Worm (Caenorhabditis elegans): ENCODE data around the gene spl-1.

spl-1 gene

DNA sequence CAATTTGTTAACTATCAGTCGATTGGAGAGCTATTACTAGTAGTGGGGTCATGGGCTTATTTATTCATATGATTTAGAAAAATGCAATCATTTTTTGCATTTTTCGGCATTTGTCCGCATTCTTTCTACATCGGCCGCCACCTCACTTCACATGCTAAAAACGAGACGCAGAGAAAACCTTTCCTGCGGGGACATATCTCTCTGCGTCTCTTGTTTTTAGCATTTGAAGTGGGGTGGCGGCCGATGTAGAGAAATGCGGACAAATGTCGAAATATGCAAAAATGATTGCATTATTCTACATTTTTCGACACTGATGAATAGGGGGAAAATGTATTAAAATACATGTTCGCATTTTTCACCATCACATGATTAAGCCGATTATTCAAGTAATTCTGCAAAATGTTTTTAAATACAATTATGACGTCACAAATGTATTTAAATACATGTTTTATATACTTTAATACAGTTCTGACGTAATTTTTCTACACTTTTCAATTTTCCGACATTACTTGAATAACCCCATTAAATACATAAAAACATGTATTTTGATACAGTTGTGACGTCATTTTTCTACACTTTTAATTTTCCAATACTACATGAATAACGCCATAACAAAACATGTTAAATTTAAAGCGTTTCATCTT is 10.7 kb downstream of the spl-1 start (continued):
- no peak for TF ChIP-seq xbp-1 (tag; optimal IDR thresholded peaks at IDR 0.05)
- TF ChIP-seq lir-3 (tag; optimal IDR thresholded peaks at IDR 0.05; ENCODE audit: poor library complexity) = no peak
- no peak for TF ChIP-seq hlh-4 (tag; optimal IDR thresholded peaks at IDR 0.05)
- TF ChIP-seq lin-39 (tag; optimal IDR thresholded peaks at IDR 0.05) = no peak
- TF ChIP-seq nhr-85 (tag) = peak; percentile 27
- TF ChIP-seq ceh-63 (GFP tag; optimal IDR thresholded peaks at IDR 0.05) = no peak
- no peak for TF ChIP-seq ceh-90 (tag; optimal IDR thresholded peaks at IDR 0.05)
- no peak for TF ChIP-seq lin-14 (GFP tag; optimal IDR thresholded peaks at IDR 0.05)
- no peak for TF ChIP-seq ets-5 (GFP tag; IDR thresholded peaks at IDR 0.05)
- no peak for TF ChIP-seq tlp-1 (tag; optimal IDR thresholded peaks at IDR 0.05)
- no peak for TF ChIP-seq irx-1 (tag; optimal IDR thresholded peaks at IDR 0.05)
- no peak for TF ChIP-seq unc-62 (GFP tag; optimal IDR thresholded peaks at IDR 0.05)
- TF ChIP-seq fos-1 (tag; optimal IDR thresholded peaks at IDR 0.05) = no peak
- TF ChIP-seq C16A3.4 (tag; optimal IDR thresholded peaks at IDR 0.05) = no peak
- no peak for TF ChIP-seq hpl-2 (GFP tag; optimal IDR thresholded peaks at IDR 0.05)
- no peak for TF ChIP-seq nhr-20 (tag; optimal IDR thresholded peaks at IDR 0.05)
- no peak for TF ChIP-seq ces-1 (GFP tag; optimal IDR thresholded peaks at IDR 0.05)
- no peak for TF ChIP-seq mef-2 (tag; optimal IDR thresholded peaks at IDR 0.05)
- TF ChIP-seq sox-4 (tag; optimal IDR thresholded peaks at IDR 0.05) = no peak
- TF ChIP-seq nhr-237 (tag; optimal IDR thresholded peaks at IDR 0.05) = no peak
- TF ChIP-seq tbx-2 (tag; optimal IDR thresholded peaks at IDR 0.05) = no peak
- no peak for TF ChIP-seq egl-13 (tag; optimal IDR thresholded peaks at IDR 0.05)
- TF ChIP-seq pqm-1 (tag; optimal IDR thresholded peaks at IDR 0.05) = no peak
- TF ChIP-seq ama-1 (optimal IDR thresholded peaks at IDR 0.05) = no peak
- peak in 1 of 3 experiments; percentile 25 for TF ChIP-seq dpl-1 (GFP tag; optimal IDR thresholded peaks at IDR 0.05)
- no peak for TF ChIP-seq efl-3 (GFP tag; optimal IDR thresholded peaks at IDR 0.05)
- no peak for TF ChIP-seq lin-13 (GFP tag; optimal IDR thresholded peaks at IDR 0.05)
- TF ChIP-seq fkh-8 (tag; optimal IDR thresholded peaks at IDR 0.05) = no peak
- TF ChIP-seq unc-130 (tag; optimal IDR thresholded peaks at IDR 0.05) = no peak
- no peak for TF ChIP-seq skn-1 (tag; optimal IDR thresholded peaks at IDR 0.05)
- no peak for TF ChIP-seq Y116A8C.19 (tag; optimal IDR thresholded peaks at IDR 0.05; ENCODE audit: borderline replicate concordance)
- TF ChIP-seq lin-15B (tag; optimal IDR thresholded peaks at IDR 0.05) = no peak
- TF ChIP-seq nhr-11 (tag; optimal IDR thresholded peaks at IDR 0.05) = no peak
- TF ChIP-seq swsn-7 (tag; optimal IDR thresholded peaks at IDR 0.05) = peak; percentile 3

DNA sequence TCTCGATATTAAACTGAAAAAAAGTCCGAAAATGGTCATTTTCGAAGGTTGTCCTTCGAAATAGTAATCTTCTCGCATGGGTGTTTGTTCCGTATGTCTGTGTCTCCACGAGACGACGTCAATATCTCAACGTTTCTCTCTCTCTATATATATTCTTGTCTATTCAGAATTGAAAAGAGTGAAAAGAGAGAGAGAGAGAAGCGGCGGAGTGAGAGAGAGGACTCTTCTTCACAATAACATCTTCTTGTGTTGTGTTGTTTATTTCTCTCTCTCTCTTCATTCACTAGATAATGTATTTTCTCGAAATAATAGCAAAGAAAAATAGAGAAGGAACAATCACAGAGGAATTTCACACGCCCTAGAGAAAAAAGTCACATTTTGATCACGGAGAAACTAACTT is 16.6 kb downstream of the spl-1 start:
- TF ChIP-seq dsc-1 (tag; optimal IDR thresholded peaks at IDR 0.05) (no peak), nhr-19 (GFP tag; conservative IDR thresholded peaks at IDR 0.05) (no peak), ceh-8 (GFP tag; optimal IDR thresholded peaks at IDR 0.05) (no peak), isw-1 (GFP tag; IDR thresholded peaks at IDR 0.05) (peak; percentile 4; the same call in 1 of the 2 replicates), nhr-71 (tag; optimal IDR thresholded peaks at IDR 0.05) (peak; percentile 53), nhr-77 (tag; optimal IDR thresholded peaks at IDR 0.05) (no peak), aha-1 (tag; optimal IDR thresholded peaks at IDR 0.05) (no peak), skn-1 (tag; optimal IDR thresholded peaks at IDR 0.05) (no peak), swsn-7 (tag; optimal IDR thresholded peaks at IDR 0.05) (peak; percentile 28), nhr-237 (tag; optimal IDR thresholded peaks at IDR 0.05) (no peak), egl-27 (tag; optimal IDR thresholded peaks at IDR 0.05) (no peak), lin-14 (GFP tag; optimal IDR thresholded peaks at IDR 0.05) (peak; percentile 88), ceh-63 (GFP tag; optimal IDR thresholded peaks at IDR 0.05) (no peak), nhr-85 (tag) (peak; percentile 31), hlh-4 (tag; optimal IDR thresholded peaks at IDR 0.05) (no peak), pqm-1 (tag; optimal IDR thresholded peaks at IDR 0.05) (no peak), lin-39 (tag; optimal IDR thresholded peaks at IDR 0.05) (no peak), ceh-82 (tag; optimal IDR thresholded peaks at IDR 0.05) (peak in 1 of 3 experiments; percentile 29), tlp-1 (tag; optimal IDR thresholded peaks at IDR 0.05) (no peak), hlh-17 (GFP tag; optimal IDR thresholded peaks at IDR 0.05; ENCODE audit: borderline replicate concordance) (no peak), zag-1 (tag; optimal IDR thresholded peaks at IDR 0.05) (no peak), nhr-20 (tag; optimal IDR thresholded peaks at IDR 0.05) (peak; percentile 31), aly-2 (tag; optimal IDR thresholded peaks at IDR 0.05) (no peak), F16B12.6 (tag; optimal IDR thresholded peaks at IDR 0.05) (no peak), nhr-90 (tag; optimal IDR thresholded peaks at IDR 0.05; ENCODE audit: poor library complexity) (no peak), fkh-4 (tag; optimal IDR thresholded peaks at IDR 0.05; ENCODE audit: borderline replicate concordance) (no peak), efl-3 (GFP tag; optimal IDR thresholded peaks at IDR 0.05) (no peak), lin-15B (tag; optimal IDR thresholded peaks at IDR 0.05) (no peak), mab-9 (GFP tag; IDR thresholded peaks at IDR 0.05) (no peak), ama-1 (optimal IDR thresholded peaks at IDR 0.05) (no peak), ztf-4 (tag; optimal IDR thresholded peaks at IDR 0.05) (no peak)

Data from whole organism, L1 larva.